Fruit fly (Drosophila melanogaster) whole organism, pupa: Measurements from ENCODE around the gene vnd.

Experiments
- CG10348 ChIP-seq: fragments of 200-800 bp; sonication (Bioruptor generic); IDR thresholded peaks from 2 replicates; pipeline ENCODE4 v1.3.6; 2022; ENCODE audit warnings: missing biosample characterization, missing genetic modification characterization
- CG12605 ChIP-seq: fragments of 200-800 bp; sonication (Bioruptor generic); IDR thresholded peaks from 2 replicates; pipeline ENCODE4 v1.3.6; 2022; ENCODE audit warnings: missing biosample characterization, missing genetic modification characterization
- CG13204 ChIP-seq: fragments of 200-800 bp; sonication (Bioruptor generic); optimal IDR thresholded peaks from 2 replicates; lab custom pipeline; 2018; ENCODE audit warnings: missing biosample characterization, mild to moderate bottlenecking, missing genetic modification characterization, moderate library complexity
- CG14655 ChIP-seq: fragments of 200-800 bp; sonication (Bioruptor generic); optimal IDR thresholded peaks from 3 replicates; lab custom pipeline; 2017; ENCODE audit warnings: mild to moderate bottlenecking, missing biosample characterization, missing genetic modification reagents, missing genetic modification characterization
- CG15710 ChIP-seq: fragments of 200-800 bp; sonication (Bioruptor generic); optimal IDR thresholded peaks from 2 replicates; lab custom pipeline; 2018; ENCODE audit warnings: missing biosample characterization, mild to moderate bottlenecking, missing genetic modification characterization, moderate library complexity
- CG17806 ChIP-seq: fragments of 200-800 bp; sonication (Bioruptor generic); optimal IDR thresholded peaks from 2 replicates; lab custom pipeline; 2018; ENCODE audit warnings: missing biosample characterization, mild to moderate bottlenecking, missing genetic modification characterization, moderate library complexity
- CG32121 ChIP-seq: fragments of 200-800 bp; sonication (Bioruptor generic); IDR thresholded peaks from 2 replicates; pipeline ENCODE4 v1.3.6; 2022; ENCODE audit warnings: missing biosample characterization, missing genetic modification characterization
- CG34367 ChIP-seq: fragments of 200-800 bp; sonication (Bioruptor generic); optimal IDR thresholded peaks from 2 replicates; lab custom pipeline; 2018; ENCODE audit warnings: missing biosample characterization, mild to moderate bottlenecking, missing genetic modification characterization
- CG4496 ChIP-seq: fragments of 200-800 bp; sonication (Bioruptor generic); IDR thresholded peaks from 3 replicates; pipeline ENCODE4 v1.3.6; 2022; ENCODE audit warnings: missing biosample characterization, missing genetic modification characterization
- CG8159 ChIP-seq: fragments of 200-800 bp; sonication (Bioruptor generic); optimal IDR thresholded peaks from 3 replicates; lab custom pipeline; 2018; ENCODE audit warnings: missing biosample characterization, mild to moderate bottlenecking, missing genetic modification characterization, moderate library complexity
- CG8301 ChIP-seq: fragments of 200-800 bp; sonication (Bioruptor generic); optimal IDR thresholded peaks from 2 replicates; lab custom pipeline; 2018; ENCODE audit warnings: missing biosample characterization, mild to moderate bottlenecking, missing genetic modification characterization
- CG9948 ChIP-seq: fragments of 200-800 bp; sonication (Bioruptor generic); optimal IDR thresholded peaks from 2 replicates; lab custom pipeline; 2018; ENCODE audit warnings: missing biosample characterization, mild to moderate bottlenecking, missing genetic modification characterization, moderate library complexity
- D1 ChIP-seq: fragments of 200-800 bp; sonication (Bioruptor generic); optimal IDR thresholded peaks from 2 replicates; lab custom pipeline; 2018; ENCODE audit warnings: missing biosample characterization, mild to moderate bottlenecking, missing genetic modification characterization, moderate library complexity
- EcR ChIP-seq: fragments of 200-800 bp; sonication (Bioruptor generic); optimal IDR thresholded peaks from 3 replicates; lab custom pipeline; 2019; ENCODE audit warnings: missing biosample characterization, missing genetic modification characterization, mild to moderate bottlenecking, moderate library complexity, missing genetic modification reagents
- Ets98B ChIP-seq: fragments of 200-800 bp; sonication (Bioruptor generic); IDR thresholded peaks from 2 replicates; pipeline ENCODE4 v1.3.6; 2022; ENCODE audit warnings: missing biosample characterization, missing genetic modification characterization
- Pif1A ChIP-seq: fragments of 200-800 bp; sonication (Bioruptor generic); optimal IDR thresholded peaks from 3 replicates; lab custom pipeline; 2016; ENCODE audit warnings: missing biosample characterization, missing genetic modification characterization
- Pif1B ChIP-seq: fragments of 200-800 bp; sonication (Bioruptor generic); optimal IDR thresholded peaks from 3 replicates; lab custom pipeline; 2016; ENCODE audit warnings: missing biosample characterization, missing genetic modification characterization
- Snoo ChIP-seq: fragments of 200-800 bp; sonication (Bioruptor generic); optimal IDR thresholded peaks from 3 replicates; lab custom pipeline; 2017; ENCODE audit warnings: missing biosample characterization, mild to moderate bottlenecking, missing genetic modification characterization, inconsistent platforms
- fd96Ca ChIP-seq: fragments of 200-800 bp; sonication (Bioruptor generic); IDR thresholded peaks from 3 replicates; pipeline ENCODE4 v1.3.6; 2022; ENCODE audit warnings: missing biosample characterization, missing genetic modification characterization
- gl ChIP-seq: fragments of 200-800 bp; sonication (Bioruptor generic); optimal IDR thresholded peaks from 2 replicates; lab custom pipeline; 2018; ENCODE audit warnings: missing biosample characterization, mild to moderate bottlenecking, missing genetic modification characterization
- rn ChIP-seq: fragments of 200-800 bp; sonication (Bioruptor generic); IDR thresholded peaks from 2 replicates; pipeline ENCODE4 v1.3.6; 2022; ENCODE audit warnings: missing biosample characterization, missing genetic modification characterization

Gene vnd

DNA sequence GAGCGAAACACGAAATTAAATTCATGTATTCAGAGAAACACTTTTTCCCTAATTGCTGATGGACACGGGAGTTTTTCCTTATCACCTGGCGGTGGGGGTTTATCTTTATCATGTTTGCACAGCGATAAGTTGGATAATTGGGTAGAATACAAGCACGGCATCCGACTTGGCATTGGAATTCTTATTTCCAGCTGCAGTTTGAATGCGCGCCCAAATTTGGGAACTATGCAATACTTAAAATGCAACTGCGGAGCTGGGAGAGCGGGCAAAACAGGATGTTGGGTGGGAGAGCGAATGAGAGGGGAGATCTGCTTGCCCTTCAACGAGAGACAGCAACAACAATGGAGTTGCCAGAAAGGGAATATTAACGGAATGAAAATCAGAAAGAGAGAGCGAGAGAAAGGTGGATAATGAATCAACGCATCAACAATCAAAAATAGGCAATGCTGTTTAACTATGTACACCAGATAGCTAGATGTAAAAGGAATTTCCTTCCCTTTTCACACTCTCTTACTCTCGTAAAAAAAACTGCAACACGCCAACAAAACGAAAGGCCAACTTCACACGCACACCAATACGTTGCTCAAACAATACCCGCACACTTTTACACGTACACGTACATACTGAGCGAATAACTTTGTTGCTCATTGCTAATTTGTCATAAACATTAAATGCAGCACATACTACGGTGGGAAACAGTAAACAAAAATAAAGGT is 35.0 kb downstream of the vnd start:
- TF ChIP-seq Snoo (tag; lab: Kevin White, UChicago): peak; percentile 5
- 0 out of 3 replicates have a peak, but pooled peaks have one; percentile 22 for TF ChIP-seq CG4496 (GFP tag; lab: Robert Waterston, UW)
- TF ChIP-seq Pif1B (GFP tag; lab: Kevin White, UChicago): no peak

DNA sequence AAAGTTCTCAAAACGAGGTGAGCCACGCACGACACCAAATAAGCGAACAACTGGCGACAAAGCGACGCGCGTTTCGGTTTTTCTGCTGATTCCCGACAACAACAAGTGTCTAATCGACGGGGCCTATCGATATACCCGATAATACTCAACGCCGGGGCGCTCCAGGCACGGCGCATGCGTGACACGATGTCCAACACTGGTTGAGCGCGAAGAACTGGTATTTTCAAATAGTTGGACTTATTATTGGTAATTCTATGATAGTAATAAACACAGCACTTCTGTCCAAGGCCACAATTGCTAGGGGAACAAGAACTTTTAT is 35.5 kb downstream of the vnd start:
- TF ChIP-seq CG10348 (GFP tag; lab: Robert Waterston, UW): no peak
- TF ChIP-seq CG8301 (tag; lab: Kevin White, UChicago): no peak
- TF ChIP-seq CG17806 (tag; lab: Kevin White, UChicago): no peak
- no peak for TF ChIP-seq CG32121 (GFP tag; lab: Robert Waterston, UW)
- TF ChIP-seq D1 (tag; lab: Kevin White, UChicago): no peak
- no peak for TF ChIP-seq gl (tag; lab: Kevin White, UChicago)
- TF ChIP-seq CG34367 (tag; lab: Kevin White, UChicago): no peak
- no peak for TF ChIP-seq Snoo (tag; lab: Kevin White, UChicago)
- TF ChIP-seq fd96Ca (GFP tag; lab: Robert Waterston, UW): no peak
- TF ChIP-seq Pif1B (GFP tag; lab: Kevin White, UChicago): no peak
- TF ChIP-seq CG9948 (tag; lab: Kevin White, UChicago): no peak
- TF ChIP-seq CG13204 (GFP tag; lab: Kevin White, UChicago): no peak
- TF ChIP-seq EcR (GFP tag; lab: Kevin White, UChicago): no peak
- no peak for TF ChIP-seq Pif1A (GFP tag; lab: Kevin White, UChicago)
- TF ChIP-seq rn: no peak
- TF ChIP-seq CG8159: no peak

DNA sequence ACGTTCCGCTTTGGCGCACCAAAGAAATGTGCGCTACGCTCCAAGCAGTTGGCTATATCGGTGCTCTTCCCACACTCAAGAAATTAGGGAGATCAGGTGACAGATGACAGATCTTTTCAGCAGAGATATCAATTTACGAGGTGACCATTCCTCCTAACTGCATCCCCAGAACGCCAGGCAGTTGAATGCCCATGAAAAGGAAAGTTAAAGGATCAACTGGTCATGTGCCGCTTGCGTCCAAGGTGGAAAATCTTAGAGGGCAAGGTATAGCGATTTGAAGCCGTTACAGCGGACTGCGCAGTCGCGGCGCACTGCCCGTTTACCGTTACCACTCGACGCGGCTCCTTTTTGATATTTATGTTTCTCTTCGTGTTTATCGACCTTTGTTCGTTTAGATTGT is 36.7 kb downstream of the vnd start:
- TF ChIP-seq CG14655 (GFP tag; lab: Kevin White, UChicago) (no peak), Snoo (tag; lab: Kevin White, UChicago) (no peak), gl (tag; lab: Kevin White, UChicago) (no peak), CG15710 (tag; lab: Kevin White, UChicago) (no peak), CG13204 (GFP tag; lab: Kevin White, UChicago) (no peak), EcR (GFP tag; lab: Kevin White, UChicago) (no peak), CG4496 (GFP tag; lab: Robert Waterston, UW) (0 out of 3 replicates have a peak, but pooled peaks have one; percentile 32), CG17806 (tag; lab: Kevin White, UChicago) (no peak), CG8301 (tag; lab: Kevin White, UChicago) (peak; percentile 1), CG34367 (tag; lab: Kevin White, UChicago) (no peak)

- TF ChIP-seq Pif1A (GFP tag; lab: Kevin White, UChicago) (no peak), CG4496 (GFP tag; lab: Robert Waterston, UW) (no peak), fd96Ca (GFP tag; lab: Robert Waterston, UW) (peak; percentile 29; the same call in 1 of the 3 replicates), Ets98B (GFP tag; lab: Robert Waterston, UW) (peak; percentile 22; the same call in 1 of the 2 replicates), EcR (GFP tag; lab: Kevin White, UChicago) (peak; percentile 91)
Measured at dm6 chrX:619220-620101, 37.5 kb downstream of the vnd start.

DNA sequence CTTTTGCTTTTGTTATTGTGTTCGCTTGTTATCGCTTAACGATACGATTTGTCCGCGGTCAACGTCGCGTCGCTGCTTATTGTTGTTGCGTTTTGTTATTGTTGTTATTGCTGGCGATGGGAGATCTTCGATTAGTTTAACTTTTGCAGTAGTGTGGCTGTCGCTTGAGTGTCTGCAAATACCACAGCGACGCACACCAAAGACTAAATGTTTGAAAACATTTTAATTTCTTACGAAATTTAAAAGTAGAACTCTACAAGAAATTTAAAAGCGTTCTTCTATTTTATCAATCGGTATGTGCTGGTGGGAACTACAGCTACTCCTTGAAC is 38.1 kb downstream of the vnd start, which contains the start of gene spdi:
Gene spdi, minus strand, starts transcription at position 94 of the 329 bp plus-strand sequence.
- TF ChIP-seq CG12605 (GFP tag; lab: Robert Waterston, UW) (no peak), EcR (GFP tag; lab: Kevin White, UChicago) (no peak), CG32121 (GFP tag; lab: Robert Waterston, UW) (no peak), CG4496 (GFP tag; lab: Robert Waterston, UW) (no peak), fd96Ca (GFP tag; lab: Robert Waterston, UW) (no peak), CG8301 (tag; lab: Kevin White, UChicago) (no peak), CG13204 (GFP tag; lab: Kevin White, UChicago) (no peak)

DNA sequence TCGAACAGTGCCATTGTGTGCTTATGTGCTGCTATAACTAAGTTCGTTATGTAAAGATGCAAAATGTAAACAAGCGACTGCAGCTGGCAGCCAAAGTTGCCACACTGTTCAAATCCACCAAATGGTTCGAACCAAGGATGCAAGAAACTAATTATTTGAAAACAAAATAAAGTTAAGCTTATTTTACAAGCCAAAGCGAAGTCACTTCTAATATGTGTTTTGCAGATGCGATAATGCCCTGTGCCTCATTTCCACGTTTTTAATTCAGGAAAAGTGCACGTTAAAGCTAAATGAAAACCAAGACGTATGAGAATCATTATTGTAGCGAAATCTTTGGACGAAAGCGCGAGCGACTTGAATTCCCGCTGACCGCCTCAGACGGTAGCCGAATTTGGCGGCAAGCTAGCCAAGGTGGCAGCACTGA is 39.2 kb downstream of the vnd start, which contains the start of the genes CG13365 and Vsp37A:
Gene CG13365, minus strand, starts transcription at position 84 of the 424 bp plus-strand sequence.
Gene Vsp37A, plus strand, starts transcription at position 399 of the 424 bp plus-strand sequence.
- TF ChIP-seq CG13204 (GFP tag; lab: Kevin White, UChicago): no peak
- TF ChIP-seq EcR (GFP tag; lab: Kevin White, UChicago): no peak
- no peak for TF ChIP-seq Ets98B (GFP tag; lab: Robert Waterston, UW)
- TF ChIP-seq CG12605 (GFP tag; lab: Robert Waterston, UW): no peak
- no peak for TF ChIP-seq CG14655 (GFP tag; lab: Kevin White, UChicago)
- TF ChIP-seq CG8159: peak; percentile 35
- TF ChIP-seq CG9948 (tag; lab: Kevin White, UChicago): no peak
- TF ChIP-seq Pif1A (GFP tag; lab: Kevin White, UChicago): no peak
- no peak for TF ChIP-seq CG17806 (tag; lab: Kevin White, UChicago)
- peak; percentile 26 for TF ChIP-seq CG15710 (tag; lab: Kevin White, UChicago)
- TF ChIP-seq rn: no peak
- no peak for TF ChIP-seq fd96Ca (GFP tag; lab: Robert Waterston, UW)
- no peak for TF ChIP-seq D1 (tag; lab: Kevin White, UChicago)
- TF ChIP-seq Pif1B (GFP tag; lab: Kevin White, UChicago): no peak
- no peak for TF ChIP-seq Snoo (tag; lab: Kevin White, UChicago)
- no peak for TF ChIP-seq CG4496 (GFP tag; lab: Robert Waterston, UW)
- no peak for TF ChIP-seq CG32121 (GFP tag; lab: Robert Waterston, UW)
- no peak for TF ChIP-seq CG10348 (GFP tag; lab: Robert Waterston, UW)
- TF ChIP-seq CG34367 (tag; lab: Kevin White, UChicago): no peak
- peak; percentile 3 for TF ChIP-seq CG8301 (tag; lab: Kevin White, UChicago)
- no peak for TF ChIP-seq gl (tag; lab: Kevin White, UChicago)
